Fruit fly (Drosophila melanogaster): ENCODE measurements around the gene Rpt3R.
A peak's percentile ranks its signal among the peaks of the same experiment; 100 is the strongest.

Gene Rpt3R

DNA sequence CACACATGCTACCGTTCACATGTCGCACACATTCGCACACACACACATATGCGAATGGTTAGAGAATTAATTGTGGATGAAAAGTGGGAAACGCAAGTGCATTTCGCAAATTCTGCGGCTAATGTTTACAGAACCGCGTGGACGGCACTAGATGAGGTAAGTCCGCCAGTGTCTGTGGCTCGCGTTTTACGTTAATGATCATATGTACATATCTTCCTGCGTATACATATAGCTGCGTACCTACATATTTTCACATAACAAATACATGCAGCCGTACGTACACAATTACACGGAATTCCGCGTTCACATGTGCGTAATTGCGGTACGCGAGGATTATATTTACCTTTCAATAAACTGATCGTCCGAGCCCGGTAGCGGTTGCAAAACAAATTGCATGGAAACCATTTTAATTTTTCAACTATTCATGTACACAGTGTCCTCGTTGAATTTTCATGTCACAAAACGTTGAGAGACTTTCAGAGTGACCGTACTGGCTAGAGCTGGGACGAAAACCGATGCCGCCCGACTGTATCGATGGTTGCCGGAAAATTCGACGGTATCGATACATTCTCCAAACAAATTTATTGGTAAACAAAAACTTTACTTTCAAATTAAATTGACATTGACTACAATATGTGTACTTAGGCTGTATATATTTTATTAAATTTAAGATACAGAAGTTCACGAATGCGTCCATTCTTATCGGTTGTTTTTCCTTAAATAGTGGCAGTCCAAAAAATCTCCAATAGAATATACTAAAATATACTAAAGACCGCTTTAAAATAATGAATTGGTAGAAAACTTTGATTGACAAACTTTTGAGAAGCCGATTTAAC lies 31.0 kb downstream of the Rpt3R start, which contains the start of gene hyd (continued):
- TF ChIP-seq E2f2 (GFP tag; IDR thresholded peaks at IDR 0.05), result peak; percentile 51; the same call in 1 of the 2 replicates
- no peak for TF ChIP-seq Trl (optimal IDR thresholded peaks at IDR 0.05)
- no peak for TF ChIP-seq Trl (GFP tag; optimal IDR thresholded peaks at IDR 0.05)
- TF ChIP-seq chm (GFP tag; IDR thresholded peaks at IDR 0.05), result no peak
- peak; percentile 87 for TF ChIP-seq CG16813 (GFP tag; IDR thresholded peaks at IDR 0.05; ENCODE audit: partially characterized antibody)
- no peak for TF ChIP-seq sisA (GFP tag; IDR thresholded peaks at IDR 0.05)
- TF ChIP-seq pros (GFP tag; optimal IDR thresholded peaks at IDR 0.05), result no peak
- TF ChIP-seq Hmx (GFP tag; optimal IDR thresholded peaks at IDR 0.05), result no peak
- TF ChIP-seq CG1792 (GFP tag; optimal IDR thresholded peaks at IDR 0.05), result peak; percentile 36
- no peak for TF ChIP-seq CG10979 (tag; optimal IDR thresholded peaks at IDR 0.05)
- peak; percentile 72; the same call in 1 of the 4 replicates for TF ChIP-seq chinmo (GFP tag; IDR thresholded peaks at IDR 0.05; ENCODE audit: partially characterized antibody)
- TF ChIP-seq CG17186 (GFP tag; optimal IDR thresholded peaks at IDR 0.05), result peak; percentile 24
- peak; percentile 56 for TF ChIP-seq CG15479 (GFP tag; optimal IDR thresholded peaks at IDR 0.05)
- no peak for TF ChIP-seq Hr51 (GFP tag; optimal IDR thresholded peaks at IDR 0.05)
- TF ChIP-seq CG14710 (tag; optimal IDR thresholded peaks at IDR 0.05), result peak; percentile 63
- TF ChIP-seq YL-1 (GFP tag; optimal IDR thresholded peaks at IDR 0.05), result peak; percentile 76
- TF ChIP-seq MBD-R2 (GFP tag; IDR thresholded peaks at IDR 0.05), result peak; percentile 54
- TF ChIP-seq Fer1 (GFP tag; optimal IDR thresholded peaks at IDR 0.05), result peak; percentile 13
- peak; percentile 83 for TF ChIP-seq CG9437 (GFP tag; optimal IDR thresholded peaks at IDR 0.05)
- TF ChIP-seq Vsx1 (GFP tag; optimal IDR thresholded peaks at IDR 0.05), result no peak
- TF ChIP-seq CG4424 (GFP tag; optimal IDR thresholded peaks at IDR 0.05), result peak; percentile 2
- peak; percentile 45 for TF ChIP-seq CG9932 (GFP tag; IDR thresholded peaks at IDR 0.05)
- peak; percentile 71; the same call in 1 of the 3 replicates for TF ChIP-seq CG34422 (GFP tag; IDR thresholded peaks at IDR 0.05)
- TF ChIP-seq disco-r (GFP tag; optimal IDR thresholded peaks at IDR 0.05), result no peak
- TF ChIP-seq Ets97D (GFP tag; optimal IDR thresholded peaks at IDR 0.05), result peak; percentile 51
- peak; percentile 97 for TF ChIP-seq trem (tag; optimal IDR thresholded peaks at IDR 0.05)
- peak; percentile 15 for TF ChIP-seq dm (GFP tag; optimal IDR thresholded peaks at IDR 0.05)
- TF ChIP-seq bigmax (GFP tag; optimal IDR thresholded peaks at IDR 0.05), result no peak
- TF ChIP-seq Oaz (GFP tag; IDR thresholded peaks at IDR 0.05), result no peak
- TF ChIP-seq CG12155 (GFP tag; optimal IDR thresholded peaks at IDR 0.05), result no peak
- no peak for TF ChIP-seq corto (GFP tag; optimal IDR thresholded peaks at IDR 0.05)
- peak in 1 of 2 experiments; percentile 14 for TF ChIP-seq insv (GFP tag; optimal IDR thresholded peaks at IDR 0.05)
- TF ChIP-seq CG17829 (tag; optimal IDR thresholded peaks at IDR 0.05), result peak; percentile 53
- TF ChIP-seq CG10209 (GFP tag; optimal IDR thresholded peaks at IDR 0.05), result no peak
- TF ChIP-seq CG34224 (GFP tag; IDR thresholded peaks at IDR 0.05; ENCODE audit: partially characterized antibody), result peak; percentile 74
- peak; percentile 87 for TF ChIP-seq Opbp (GFP tag; IDR thresholded peaks at IDR 0.05; ENCODE audit: partially characterized antibody)
- peak; percentile 62 for TF ChIP-seq nmo (GFP tag; optimal IDR thresholded peaks at IDR 0.05)
- no peak for TF ChIP-seq croc (GFP tag; conservative IDR thresholded peaks at IDR 0.05)
- TF ChIP-seq fd64A (GFP tag; optimal IDR thresholded peaks at IDR 0.05), result no peak
- peak; percentile 79 for TF ChIP-seq inv (GFP tag; IDR thresholded peaks at IDR 0.05; ENCODE audit: partially characterized antibody)
- peak; percentile 77 for TF ChIP-seq CG12659 (GFP tag; optimal IDR thresholded peaks at IDR 0.05)
- no peak for TF ChIP-seq D19B (GFP tag; optimal IDR thresholded peaks at IDR 0.05)
- TF ChIP-seq CG13287 (GFP tag; IDR thresholded peaks at IDR 0.05; ENCODE audit: partially characterized antibody), result peak; percentile 87
- TF ChIP-seq Adf1 (GFP tag; IDR thresholded peaks at IDR 0.05), result no peak
- TF ChIP-seq knrl (GFP tag; IDR thresholded peaks at IDR 0.05; ENCODE audit: partially characterized antibody), result peak; percentile 84
- TF ChIP-seq gcm (GFP tag; optimal IDR thresholded peaks at IDR 0.05), result no peak
- no peak for TF ChIP-seq CG17328 (GFP tag; IDR thresholded peaks at IDR 0.05)
- no peak for TF ChIP-seq CG10565 (GFP tag; optimal IDR thresholded peaks at IDR 0.05)
